Fruit fly (Drosophila melanogaster) ovary, adult (tissue): ENCODE measurements around the gene epsilonCOP.
A peak's percentile ranks its signal among the peaks of the same experiment; 100 is the strongest.

ENCODE experiments used
- CG17801 ChIP-seq: fragments of 200-800 bp; optimal IDR thresholded peaks from 2 replicates; lab custom pipeline; 2019; ENCODE audit warnings: missing biosample characterization, mild to moderate bottlenecking, missing genetic modification characterization, moderate library complexity; ENCODE audit not compliant: partially characterized antibody

Gene epsilonCOP

DNA sequence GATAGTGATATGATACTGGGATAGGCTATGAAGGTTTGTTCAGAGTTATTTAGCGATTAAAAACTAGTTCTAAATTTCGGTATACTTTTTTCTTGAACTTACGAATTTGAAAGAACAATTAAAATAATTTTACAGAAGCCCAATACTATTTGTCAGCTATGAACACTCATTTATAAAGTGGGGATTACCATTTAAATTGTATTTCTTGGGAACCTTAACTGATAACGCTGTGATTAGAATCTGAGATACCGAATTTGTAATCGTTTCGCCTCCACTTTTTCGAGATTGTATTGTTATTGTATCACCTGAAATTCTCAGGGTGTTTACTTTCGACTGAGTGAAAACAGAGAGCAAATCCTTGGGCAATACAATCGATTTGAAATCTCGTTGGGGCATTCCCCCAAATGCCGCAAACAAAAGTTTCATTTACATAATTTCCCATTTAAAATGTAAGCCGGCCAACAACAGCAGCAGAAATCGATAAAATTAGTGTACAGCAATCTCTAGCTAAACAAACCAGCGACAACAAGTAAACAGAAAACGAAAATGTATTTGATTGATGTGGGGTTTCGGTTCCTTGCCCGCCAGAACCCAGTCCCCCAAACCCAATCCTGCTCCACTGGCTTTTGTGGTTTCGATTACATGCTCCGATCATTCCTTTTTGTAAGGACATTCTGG, 11.9 kb downstream of the epsilonCOP start:
- TF ChIP-seq CG17801 (GFP tag; lab: Kevin White, UChicago), result no peak

- TF ChIP-seq CG17801 (GFP tag; lab: Kevin White, UChicago), result no peak
Measured at dm6 chr2L:6502887-6503723, 14.2 kb downstream of the epsilonCOP start.

dm6 chr2L:6503724-6504037, 14.8 kb downstream of the epsilonCOP start:
- TF ChIP-seq CG17801 (GFP tag; lab: Kevin White, UChicago), result no peak

DNA sequence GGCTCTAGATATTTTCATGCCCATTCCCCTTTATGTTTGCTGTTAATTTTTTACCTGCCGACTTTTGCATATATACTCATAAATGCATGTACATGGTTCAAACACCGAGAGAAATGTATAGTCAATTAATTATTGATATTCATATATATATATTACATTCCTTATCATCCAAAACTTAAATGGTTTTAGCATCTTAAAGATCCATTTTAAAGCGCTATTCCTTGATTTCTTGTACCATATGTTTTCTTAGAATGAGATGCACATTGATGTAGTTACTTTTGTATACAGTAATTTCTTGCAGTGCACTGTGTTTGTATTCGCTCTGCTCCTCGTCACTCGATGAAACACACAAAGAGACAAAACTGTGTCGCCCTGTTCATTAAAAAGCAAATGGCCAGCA, 19.8 kb downstream of the epsilonCOP start:
- TF ChIP-seq CG17801 (GFP tag; lab: Kevin White, UChicago), result no peak

DNA sequence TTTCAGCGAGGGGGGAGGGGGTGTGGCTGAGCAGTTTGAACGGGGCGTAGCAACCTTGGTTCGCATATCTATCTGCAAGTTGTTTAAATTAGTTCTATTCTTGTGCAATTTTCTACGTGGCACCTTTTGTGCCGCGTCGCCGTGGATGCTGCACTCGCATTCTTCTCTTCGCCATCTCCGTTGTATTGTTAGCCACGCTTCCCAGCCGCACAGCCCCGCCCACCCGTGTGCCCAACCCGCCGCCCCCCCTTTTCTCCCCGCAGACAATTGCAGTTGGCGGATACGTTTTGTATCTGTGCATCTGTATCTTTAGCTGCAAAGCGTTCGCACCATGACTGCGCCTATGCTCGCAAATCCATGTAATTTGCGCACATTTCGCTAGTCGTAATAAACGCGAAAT, 25.1 kb downstream of the epsilonCOP start:
- TF ChIP-seq CG17801 (GFP tag; lab: Kevin White, UChicago), result no peak

DNA sequence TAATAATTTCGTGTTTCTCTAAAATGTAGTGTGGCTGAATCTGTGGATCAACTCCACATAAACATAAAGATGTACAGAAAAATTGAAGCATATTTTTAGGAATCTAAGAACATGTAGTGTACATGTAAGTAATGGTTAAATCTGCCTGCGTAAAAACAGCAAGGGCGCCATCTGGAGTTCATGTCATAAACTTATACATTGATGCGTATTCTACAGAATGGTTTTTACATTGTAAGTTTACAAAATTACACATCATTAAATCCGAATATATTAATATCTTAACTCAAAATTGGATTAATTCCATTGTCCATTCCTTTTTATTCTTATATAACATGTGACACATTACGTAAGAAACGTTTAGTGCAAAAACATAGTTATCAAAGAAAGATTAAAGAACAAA, 38.1 kb downstream of the epsilonCOP start:
- peak; percentile 11 for TF ChIP-seq CG17801 (GFP tag; lab: Kevin White, UChicago)

DNA sequence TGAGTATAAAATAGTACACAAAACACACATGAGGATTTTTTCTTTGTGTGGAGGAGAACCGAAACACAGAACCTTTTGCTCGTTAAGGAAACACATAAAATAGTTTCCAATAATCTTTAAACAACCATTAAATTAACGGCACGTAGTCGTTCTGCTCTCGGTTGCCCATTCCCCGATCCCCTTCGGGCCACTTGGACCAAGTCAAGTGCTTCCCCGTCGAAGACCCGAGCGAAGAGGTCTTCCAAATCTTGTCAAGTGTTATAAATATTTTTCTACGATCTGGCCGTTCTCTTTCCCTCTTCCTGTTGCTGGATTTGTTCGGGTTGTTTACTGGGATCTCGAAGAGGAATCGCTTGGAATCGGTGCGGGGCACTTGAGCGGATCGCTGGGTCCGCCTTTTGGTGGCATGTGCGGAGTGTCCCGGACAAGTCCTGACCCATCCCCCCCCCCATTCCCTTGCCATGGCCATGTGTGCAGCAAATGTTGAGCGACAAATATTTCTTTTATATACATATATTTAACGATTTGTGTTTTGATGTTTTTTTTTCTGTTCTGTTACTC, 42.1 kb downstream of the epsilonCOP start:
- no peak for TF ChIP-seq CG17801 (GFP tag; lab: Kevin White, UChicago)

DNA sequence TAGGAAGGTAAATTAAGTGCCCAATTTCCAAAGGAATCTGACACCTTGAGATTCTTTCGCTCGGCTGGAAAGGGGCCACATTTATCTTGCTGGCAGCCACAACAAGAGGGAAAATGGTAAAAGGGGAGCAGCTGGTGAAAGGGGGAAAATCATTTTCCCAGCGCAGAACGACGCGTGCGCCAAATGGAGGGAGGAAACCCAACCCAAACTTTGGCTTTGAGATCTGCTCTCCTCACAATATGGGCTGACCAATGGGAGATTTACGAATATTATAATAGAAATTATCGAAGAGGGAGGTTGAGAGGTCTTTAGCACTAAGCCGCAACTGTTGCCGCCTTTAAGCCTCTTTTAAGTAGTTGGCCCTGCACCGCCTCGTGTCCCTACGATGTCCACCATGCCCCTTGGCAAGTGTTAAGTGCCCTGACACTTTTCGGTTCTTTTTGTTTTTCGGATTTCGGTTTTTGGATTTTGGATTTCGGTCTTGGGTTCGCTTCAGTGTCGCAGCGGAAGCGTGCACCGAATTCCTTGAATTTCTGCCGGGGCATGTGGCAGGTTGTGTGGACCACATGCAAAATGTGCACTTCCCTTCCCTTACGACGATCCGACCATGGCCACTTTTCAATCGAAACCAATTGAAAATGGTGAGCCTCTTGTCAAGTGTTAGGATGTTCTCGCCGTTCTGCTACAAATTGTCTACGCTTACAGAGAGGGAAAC, 43.3 kb downstream of the epsilonCOP start:
- TF ChIP-seq CG17801 (GFP tag; lab: Kevin White, UChicago), result no peak

DNA sequence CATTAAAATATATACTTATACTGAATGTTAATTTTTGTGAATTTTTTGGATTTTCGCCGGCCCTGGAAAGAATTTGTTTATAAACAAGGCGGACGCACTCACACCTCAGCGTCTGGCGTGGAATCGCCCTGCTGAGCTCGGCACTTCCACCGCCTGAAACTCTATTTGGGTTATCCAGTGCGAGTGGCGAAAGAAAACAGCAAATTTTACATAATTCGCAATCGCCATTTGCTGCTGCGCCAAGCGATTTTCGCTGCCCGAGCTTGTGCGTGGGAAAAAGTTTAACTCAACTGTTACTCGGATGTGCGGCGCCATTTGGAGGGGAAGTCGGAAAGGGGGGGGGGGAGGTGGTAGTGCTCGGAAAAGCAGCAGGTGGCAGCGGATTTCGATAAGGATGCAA, 44.1 kb downstream of the epsilonCOP start:
- TF ChIP-seq CG17801 (GFP tag; lab: Kevin White, UChicago), result no peak

DNA sequence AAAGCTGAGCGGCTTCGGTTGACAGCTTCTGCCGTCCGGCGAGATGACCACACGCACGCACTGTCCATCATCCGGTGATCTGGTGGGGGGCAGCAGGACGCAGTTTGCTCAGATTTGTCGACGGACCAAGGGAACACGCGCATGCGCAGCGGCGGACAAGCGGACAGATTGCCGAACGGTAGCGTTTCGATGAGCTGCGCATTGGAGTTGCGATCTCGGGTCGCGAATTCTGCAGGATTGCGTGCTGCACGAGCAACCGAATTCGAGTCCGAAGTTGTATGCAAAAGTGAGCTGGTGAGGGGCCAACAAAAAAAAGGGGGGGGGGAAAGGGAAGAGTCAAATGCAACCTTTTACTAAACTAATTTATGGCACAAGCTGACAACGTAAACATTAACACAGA, 44.8 kb downstream of the epsilonCOP start:
- TF ChIP-seq CG17801 (GFP tag; lab: Kevin White, UChicago), result no peak

DNA sequence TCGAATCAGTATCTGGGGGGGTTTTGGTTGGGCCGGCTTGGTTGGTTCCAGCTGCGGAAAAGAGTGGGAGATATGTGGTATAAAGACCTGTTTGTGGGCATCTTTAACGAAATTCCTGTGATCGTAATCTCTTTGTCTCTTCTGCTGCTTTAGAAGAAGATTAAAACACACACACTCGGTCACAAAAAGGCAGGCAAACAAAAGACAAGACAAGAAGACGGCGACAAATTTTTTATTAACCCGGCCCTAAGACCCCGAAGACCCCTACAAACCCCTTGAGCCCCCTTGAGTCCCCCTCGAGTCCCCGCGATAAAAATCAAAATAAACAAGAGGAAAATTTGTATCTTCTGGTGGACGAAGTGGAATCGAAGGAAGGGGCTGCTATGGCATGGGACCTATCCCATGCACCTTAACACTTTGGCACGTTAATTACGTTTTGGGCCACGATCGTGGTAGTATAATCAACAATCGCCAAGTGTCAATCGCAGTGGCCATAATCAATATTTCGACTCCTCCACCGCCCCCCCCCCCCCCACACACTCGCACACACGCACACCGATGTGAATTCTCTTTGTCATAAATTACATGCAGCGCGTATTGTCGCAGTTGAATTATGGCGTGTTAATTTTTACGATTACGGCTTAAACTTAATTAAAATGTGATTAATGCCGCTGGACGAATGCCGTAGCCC, 45.4 kb downstream of the epsilonCOP start:
- no peak for TF ChIP-seq CG17801 (GFP tag; lab: Kevin White, UChicago)

dm6 chr2L:6536044-6536581, 47.2 kb downstream of the epsilonCOP start:
- TF ChIP-seq CG17801 (GFP tag; lab: Kevin White, UChicago), result peak; percentile 2
